Fruit fly (Drosophila melanogaster) S2 (cell line): Measurements from ENCODE around the gene CG8833.

Experiments used
- CG8478 ChIP-seq: fragments of >200 bp; optimal IDR thresholded peaks from 2 replicates; lab custom pipeline; 2018
- CTCF ChIP-seq, 2 experiments: fragments of >200 bp; optimal IDR thresholded peaks; 2 replicates each; lab custom pipeline; 2018

CG8833 gene

dm6 chr3L:13936771-13937170 is 8.0 kb upstream of the CG8833 start:
- TF ChIP-seq CG8478 (lab: Kevin White, UChicago) (no peak), CTCF (optimal IDR thresholded peaks at IDR 0.05; lab: Kevin White, UChicago) (no peak)

- TF ChIP-seq CTCF (optimal IDR thresholded peaks at IDR 0.05; lab: Kevin White, UChicago) (no peak), CG8478 (lab: Kevin White, UChicago) (no peak)
Measured at dm6 chr3L:13934902-13935301, 6.1 kb upstream of the CG8833 start.

dm6 chr3L:13925117-13925726 is 3.6 kb downstream of the CG8833 start, which contains the start of gene Rgl:
Gene Rgl, minus strand, starts transcription at chr3L:13925335.
- TF ChIP-seq CG8478 (lab: Kevin White, UChicago): no peak
- TF ChIP-seq CTCF (optimal IDR thresholded peaks at IDR 0.05; lab: Kevin White, UChicago): no peak

- no peak for TF ChIP-seq CTCF (optimal IDR thresholded peaks at IDR 0.05; lab: Kevin White, UChicago)
Measured at dm6 chr3L:13924646-13925045, 4.2 kb downstream of the CG8833 start.

dm6 chr3L:13923332-13924272 is 5.2 kb downstream of the CG8833 start:
- TF ChIP-seq CTCF (optimal IDR thresholded peaks at IDR 0.05; lab: Kevin White, UChicago): no peak
- TF ChIP-seq CG8478 (lab: Kevin White, UChicago): no peak

- TF ChIP-seq CTCF (optimal IDR thresholded peaks at IDR 0.05; lab: Kevin White, UChicago): no peak
- no peak for TF ChIP-seq CG8478 (lab: Kevin White, UChicago)
Measured at dm6 chr3L:13922023-13922652, 6.7 kb downstream of the CG8833 start.

- TF ChIP-seq CTCF (optimal IDR thresholded peaks at IDR 0.05; lab: Kevin White, UChicago) (no peak), CG8478 (lab: Kevin White, UChicago) (no peak)
Measured at dm6 chr3L:13920632-13920981, 8.2 kb downstream of the CG8833 start.

- TF ChIP-seq CTCF (optimal IDR thresholded peaks at IDR 0.05; lab: Kevin White, UChicago) (no peak), CG8478 (lab: Kevin White, UChicago) (no peak)
Measured at dm6 chr3L:13919794-13920631, 8.8 kb downstream of the CG8833 start.

dm6 chr3L:13918774-13919173 is 10.0 kb downstream of the CG8833 start:
- TF ChIP-seq CG8478 (lab: Kevin White, UChicago): no peak
- TF ChIP-seq CTCF (optimal IDR thresholded peaks at IDR 0.05; lab: Kevin White, UChicago): no peak

dm6 chr3L:13917589-13918198 is 11.1 kb downstream of the CG8833 start:
- no peak for TF ChIP-seq CG8478 (lab: Kevin White, UChicago)
- TF ChIP-seq CTCF (optimal IDR thresholded peaks at IDR 0.05; lab: Kevin White, UChicago): no peak

- TF ChIP-seq CTCF (optimal IDR thresholded peaks at IDR 0.05; lab: Kevin White, UChicago) (no peak), CG8478 (lab: Kevin White, UChicago) (no peak)
Measured at dm6 chr3L:13914573-13914972, 14.2 kb downstream of the CG8833 start.

- no peak for TF ChIP-seq CG8478 (lab: Kevin White, UChicago)
- TF ChIP-seq CTCF (optimal IDR thresholded peaks at IDR 0.05; lab: Kevin White, UChicago): no peak
Measured at dm6 chr3L:13912777-13913176, 16.0 kb downstream of the CG8833 start.

dm6 chr3L:13911649-13912260 is 17.0 kb downstream of the CG8833 start:
- no peak for TF ChIP-seq CG8478 (lab: Kevin White, UChicago)
- no peak for TF ChIP-seq CTCF (optimal IDR thresholded peaks at IDR 0.05; lab: Kevin White, UChicago)
